Worm (Caenorhabditis elegans): ENCODE measurements around the gene lin-14.

The lin-14 gene

DNA sequence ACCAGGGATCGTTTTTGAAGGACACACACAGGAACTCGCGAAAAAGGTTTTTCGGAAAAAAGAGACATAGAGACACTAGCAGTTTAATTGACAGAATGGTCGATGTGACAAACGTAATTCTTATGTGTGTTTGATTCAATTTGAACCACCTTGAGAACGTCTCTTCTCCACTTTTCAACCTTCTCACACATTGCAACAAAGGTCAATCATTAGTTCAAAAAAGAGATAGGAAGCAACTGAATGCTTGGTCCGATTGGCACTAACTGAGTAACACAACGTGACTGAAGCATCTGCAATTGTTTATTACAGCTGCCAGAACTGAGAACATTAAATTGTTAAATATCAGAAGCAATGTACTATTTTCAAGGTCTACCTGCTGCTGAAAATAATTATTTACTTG is 3.2 kb upstream of the lin-14 start:
- TF ChIP-seq set-16 (GFP tag; IDR thresholded peaks at IDR 0.05): no peak
- no peak for TF ChIP-seq nhr-6 (tag; optimal IDR thresholded peaks at IDR 0.05)
- peak; percentile 1 for TF ChIP-seq mxl-3 (GFP tag; optimal IDR thresholded peaks at IDR 0.05)
- no peak for TF ChIP-seq jun-1 (tag; optimal IDR thresholded peaks at IDR 0.05)
- TF ChIP-seq lin-13 (GFP tag; optimal IDR thresholded peaks at IDR 0.05): no peak
- no peak for TF ChIP-seq lin-38 (GFP tag; IDR thresholded peaks at IDR 0.05)
- no peak for TF ChIP-seq sdz-12 (GFP tag; optimal IDR thresholded peaks at IDR 0.05)
- no peak for TF ChIP-seq ceh-32 (tag; optimal IDR thresholded peaks at IDR 0.05; ENCODE audit: poor library complexity)
- peak; percentile 92 for TF ChIP-seq aha-1 (tag)
- peak in 1 of 2 experiments; percentile 99 for TF ChIP-seq unc-62 (GFP tag; optimal IDR thresholded peaks at IDR 0.05 in 1 of 2)
- TF ChIP-seq unc-62 (tag; optimal IDR thresholded peaks at IDR 0.05): no peak
- TF ChIP-seq vab-7 (GFP tag; IDR thresholded peaks at IDR 0.05): no peak
- no peak for TF ChIP-seq F10B5.3 (tag; optimal IDR thresholded peaks at IDR 0.05)
- TF ChIP-seq arid-1 (GFP tag; conservative IDR thresholded peaks at IDR 0.05): no peak
- no peak for TF ChIP-seq zfp-3 (GFP tag; conservative IDR thresholded peaks at IDR 0.05)
- peak; percentile 9 for TF ChIP-seq mep-1 (tag; optimal IDR thresholded peaks at IDR 0.05)
- no peak for TF ChIP-seq ama-1 (optimal IDR thresholded peaks at IDR 0.05)
- TF ChIP-seq snpc-1.2 (GFP tag; IDR thresholded peaks at IDR 0.05): no peak
- TF ChIP-seq hlh-11 (tag; optimal IDR thresholded peaks at IDR 0.05): no peak
- TF ChIP-seq dmd-6 (GFP tag; IDR thresholded peaks at IDR 0.05): peak; percentile 6; the same call in 1 of the 2 replicates
- no peak for TF ChIP-seq ces-1 (GFP tag; optimal IDR thresholded peaks at IDR 0.05)
- TF ChIP-seq tra-1 (GFP tag; IDR thresholded peaks at IDR 0.05): no peak
- TF ChIP-seq hif-1 (tag; optimal IDR thresholded peaks at IDR 0.05): no peak

ce11 chrX:11463005-11463404 is 2.4 kb upstream of the lin-14 start:
- TF ChIP-seq ceh-20 (GFP tag; IDR thresholded peaks at IDR 0.05): 0 out of 2 replicates have a peak, but pooled peaks have one; percentile 13
- no peak for TF ChIP-seq lin-1 (GFP tag; IDR thresholded peaks at IDR 0.05)
- peak in 1 of 2 experiments; percentile 5 for TF ChIP-seq mdl-1 (tag; optimal IDR thresholded peaks at IDR 0.05)
- TF ChIP-seq mep-1 (tag; optimal IDR thresholded peaks at IDR 0.05): peak; percentile 5
- TF ChIP-seq nhr-77 (tag; optimal IDR thresholded peaks at IDR 0.05): no peak
- no peak for TF ChIP-seq F37D6.2 (tag; optimal IDR thresholded peaks at IDR 0.05)
- peak; percentile 76 for TF ChIP-seq aha-1 (tag)
- TF ChIP-seq nhr-11 (tag; optimal IDR thresholded peaks at IDR 0.05): no peak

ce11 chrX:11463568-11463967 is 1.8 kb upstream of the lin-14 start:
- TF ChIP-seq nhr-11 (tag; optimal IDR thresholded peaks at IDR 0.05) (no peak), ceh-32 (tag; optimal IDR thresholded peaks at IDR 0.05; ENCODE audit: poor library complexity) (no peak), daf-16 (GFP tag; optimal IDR thresholded peaks at IDR 0.05) (peak in 1 of 2 experiments; percentile 28), daf-16 (tag; optimal IDR thresholded peaks at IDR 0.05) (no peak), skn-1 (tag; optimal IDR thresholded peaks at IDR 0.05) (no peak), hlh-30 (tag; optimal IDR thresholded peaks at IDR 0.05; ENCODE audit: insufficient read depth) (peak; percentile 43), nhr-28 (tag; optimal IDR thresholded peaks at IDR 0.05) (peak; percentile 6), hlh-11 (tag; optimal IDR thresholded peaks at IDR 0.05) (peak; percentile 35)

DNA sequence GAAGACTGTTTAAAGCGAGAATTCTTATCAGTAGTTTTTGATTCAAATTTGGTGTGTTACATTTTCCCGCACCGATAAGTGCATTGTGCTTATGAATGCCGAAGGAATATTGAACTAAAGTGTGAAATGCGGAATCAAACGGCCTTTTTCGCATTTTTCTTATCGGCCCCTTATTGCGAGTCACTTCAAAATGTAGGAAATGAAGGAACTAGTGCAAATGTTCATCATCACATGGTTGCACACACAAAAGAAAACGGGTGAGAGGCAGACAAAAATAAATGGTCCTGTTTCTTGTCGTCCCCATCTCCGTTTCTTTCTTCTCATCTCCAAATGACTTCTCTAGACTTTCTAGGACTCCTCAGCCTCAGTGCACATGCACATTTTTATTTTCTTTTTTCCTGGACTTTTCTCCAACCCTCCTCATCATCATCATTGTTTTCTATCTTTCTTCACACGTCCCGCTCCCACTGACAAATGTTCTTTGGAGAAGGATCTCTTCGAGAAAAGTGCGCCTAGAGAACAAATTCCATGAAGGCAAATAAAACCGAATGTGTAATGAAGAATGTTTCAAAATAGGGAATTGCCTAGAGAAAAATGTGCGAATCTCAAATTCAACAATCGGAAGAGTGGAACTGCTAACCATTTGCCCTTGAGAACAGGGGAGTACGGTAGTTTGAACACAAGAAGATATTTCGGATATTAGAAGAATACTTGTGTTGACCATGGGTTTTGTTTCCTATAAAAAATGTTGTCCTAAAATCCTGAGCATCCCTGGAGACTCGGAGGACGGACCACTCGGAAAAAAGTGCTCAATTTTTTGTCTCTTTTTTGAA is 873 bp upstream of the lin-14 start:
- TF ChIP-seq dve-1 (tag; optimal IDR thresholded peaks at IDR 0.05; ENCODE audit: insufficient read depth) (peak; percentile 21), F49E8.2 (tag; optimal IDR thresholded peaks at IDR 0.05; ENCODE audit: borderline replicate concordance) (no peak), lin-13 (GFP tag; optimal IDR thresholded peaks at IDR 0.05) (no peak), nhr-76 (tag; optimal IDR thresholded peaks at IDR 0.05) (no peak), ctbp-1 (GFP tag; IDR thresholded peaks at IDR 0.05) (no peak), F44E2.7 (GFP tag; IDR thresholded peaks at IDR 0.05) (no peak), dpl-1 (GFP tag; optimal IDR thresholded peaks at IDR 0.05) (no peak), D1046.2 (GFP tag; IDR thresholded peaks at IDR 0.05) (no peak), T26A8.4 (GFP tag; IDR thresholded peaks at IDR 0.05) (no peak), T20F7.1 (GFP tag; optimal IDR thresholded peaks at IDR 0.05) (no peak), set-16 (GFP tag; IDR thresholded peaks at IDR 0.05) (no peak), nhr-102 (tag; optimal IDR thresholded peaks at IDR 0.05) (no peak), aha-1 (tag) (no peak), hlh-30 (tag; optimal IDR thresholded peaks at IDR 0.05; ENCODE audit: insufficient read depth) (peak; percentile 67), madf-5 (GFP tag; IDR thresholded peaks at IDR 0.05) (no peak)

Measured in whole organism, L4 larva.